Worm (Caenorhabditis elegans) whole organism, midembryonic: Measurements from ENCODE around the gene gly-20.

ENCODE experiments used
- T22C8.4 ChIP-seq: fragments of 200-800 bp; sonication (Bioruptor generic); IDR thresholded peaks from 2 replicates; pipeline ENCODE4 v1.3.6; 2022; ENCODE audit warnings: missing genetic modification characterization, missing compliant biosample characterization
- cog-1 ChIP-seq: sonication (generic microtip); optimal IDR thresholded peaks from 2 replicates; lab custom pipeline; 2016; ENCODE audit warnings: missing genetic modification characterization, missing compliant biosample characterization
- flt-1 ChIP-seq: fragments of 200-800 bp; sonication (Bioruptor generic); IDR thresholded peaks from 2 replicates; pipeline ENCODE4 v1.3.6; 2022; ENCODE audit warnings: missing genetic modification characterization, missing compliant biosample characterization
- klf-2 ChIP-seq: fragments of 200-800 bp; sonication (Bioruptor generic); conservative IDR thresholded peaks from 2 replicates; pipeline ENCODE4 v1.3.6; 2022; ENCODE audit warnings: missing genetic modification reagents, missing genetic modification characterization, missing compliant biosample characterization
- med-1 ChIP-seq: sonication (generic microtip); optimal IDR thresholded peaks from 2 replicates; lab custom pipeline; 2017; ENCODE audit warnings: missing genetic modification characterization, mild to moderate bottlenecking, missing compliant biosample characterization, antibody characterized with exemption, missing genetic modification reagents; ENCODE audit not compliant: insufficient read depth
- ref-1 ChIP-seq: fragments of 200-800 bp; sonication (Bioruptor generic); conservative IDR thresholded peaks from 2 replicates; pipeline ENCODE4 v1.3.6; 2022; ENCODE audit warnings: missing genetic modification reagents, missing genetic modification characterization, missing compliant biosample characterization
- tab-1 ChIP-seq: fragments of 200-800 bp; sonication (Bioruptor generic); IDR thresholded peaks from 2 replicates; pipeline ENCODE4 v1.3.6; 2022; ENCODE audit warnings: missing genetic modification characterization, missing compliant biosample characterization
- ztf-23 ChIP-seq: fragments of 200-800 bp; sonication (Bioruptor generic); IDR thresholded peaks from 2 replicates; pipeline ENCODE4 v1.3.6; 2022; ENCODE audit warnings: missing genetic modification reagents, missing genetic modification characterization, missing compliant biosample characterization
- ztf-29 ChIP-seq: fragments of 200-800 bp; sonication (Bioruptor generic); IDR thresholded peaks from 2 replicates; pipeline ENCODE4 v1.3.6; 2022; ENCODE audit warnings: missing genetic modification reagents, missing genetic modification characterization, missing compliant biosample characterization

ce11 chrV:11250735-11251134 is 31.6 kb upstream of the gly-20 start, which contains the start of gene T19B10.12:
- TF ChIP-seq tab-1 (GFP tag; lab: Robert Waterston, UW), result no peak
- no peak for TF ChIP-seq ref-1
- no peak for TF ChIP-seq flt-1
- TF ChIP-seq T22C8.4 (GFP tag; lab: Robert Waterston, UW), result no peak
- TF ChIP-seq cog-1, result no peak
- TF ChIP-seq ztf-23 (GFP tag; lab: Robert Waterston, UW), result no peak
- TF ChIP-seq ztf-29, result no peak
- TF ChIP-seq klf-2, result no peak
- TF ChIP-seq med-1 (GFP tag; lab: Kevin White, UChicago), result no peak
